Worm (Caenorhabditis elegans): ENCODE results near the gene ZC404.1.

The ZC404.1 gene

ce11 chrV:6823432-6823831, 29.4 kb downstream of the ZC404.1 start:
- peak; percentile 67 for TF ChIP-seq ets-4 (GFP tag; optimal IDR thresholded peaks at IDR 0.05)
- peak; percentile 93 for TF ChIP-seq nhr-80 (tag; optimal IDR thresholded peaks at IDR 0.05)
- peak; percentile 82 for TF ChIP-seq cebp-1 (GFP tag; IDR thresholded peaks at IDR 0.05)
- TF ChIP-seq cebp-1 (tag; optimal IDR thresholded peaks at IDR 0.05) = no peak
- no peak for TF ChIP-seq zfh-2 (GFP tag; conservative IDR thresholded peaks at IDR 0.05)
- no peak for TF ChIP-seq hlh-26 (GFP tag; conservative IDR thresholded peaks at IDR 0.05)
- TF ChIP-seq bed-1 (GFP tag; IDR thresholded peaks at IDR 0.05) = no peak

- TF ChIP-seq repo-1 (tag; optimal IDR thresholded peaks at IDR 0.05) (no peak), mes-4 (tag; optimal IDR thresholded peaks at IDR 0.05) (no peak), ztf-25 (GFP tag; IDR thresholded peaks at IDR 0.05) (no peak), rpc-1 (optimal IDR thresholded peaks at IDR 0.05) (no peak), rpc-1 (tag; optimal IDR thresholded peaks at IDR 0.05) (no peak), T07F8.4 (tag; optimal IDR thresholded peaks at IDR 0.05) (no peak), Y79H2A.3 (GFP tag; conservative IDR thresholded peaks at IDR 0.05) (no peak), D2030.7 (GFP tag; IDR thresholded peaks at IDR 0.05) (no peak), ceh-58 (GFP tag; IDR thresholded peaks at IDR 0.05) (no peak), F39B2.1 (GFP tag; IDR thresholded peaks at IDR 0.05) (no peak), hlh-12 (tag; optimal IDR thresholded peaks at IDR 0.05) (no peak), die-1 (tag; optimal IDR thresholded peaks at IDR 0.05) (no peak)
Observed at ce11 chrV:6828786-6829185, 34.8 kb downstream of the ZC404.1 start, which contains the start of gene dmsr-15. Gene dmsr-15 (minus strand): TSS chrV:6828886.

ce11 chrV:6829404-6829803, 35.4 kb downstream of the ZC404.1 start, which contains the start of gene col-141:
Gene col-141 (plus strand): TSS chrV:6829704.
- TF ChIP-seq attf-6 (GFP tag; IDR thresholded peaks at IDR 0.05) = no peak
- TF ChIP-seq chd-7 (tag; optimal IDR thresholded peaks at IDR 0.05) = no peak
- no peak for TF ChIP-seq fkh-3 (tag; optimal IDR thresholded peaks at IDR 0.05)
- TF ChIP-seq ztf-18 (tag; optimal IDR thresholded peaks at IDR 0.05) = no peak
- TF ChIP-seq somi-1 (GFP tag; optimal IDR thresholded peaks at IDR 0.05) = no peak
- TF ChIP-seq ceh-79 (tag; optimal IDR thresholded peaks at IDR 0.05) = no peak
- no peak for TF ChIP-seq dpff-1 (tag; optimal IDR thresholded peaks at IDR 0.05)
- no peak for TF ChIP-seq bed-1 (GFP tag; IDR thresholded peaks at IDR 0.05)
- TF ChIP-seq rcor-1 (GFP tag; IDR thresholded peaks at IDR 0.05) = no peak
- no peak for TF ChIP-seq F33H1.4 (GFP tag; IDR thresholded peaks at IDR 0.05)
- no peak for TF ChIP-seq lsy-27 (tag; optimal IDR thresholded peaks at IDR 0.05; ENCODE audit: borderline replicate concordance, insufficient read depth)
- TF ChIP-seq B0035.1 (tag; optimal IDR thresholded peaks at IDR 0.05) = no peak
- no peak for TF ChIP-seq snpc-3.4 (tag; optimal IDR thresholded peaks at IDR 0.05)
- TF ChIP-seq zfh-2 (GFP tag; conservative IDR thresholded peaks at IDR 0.05) = no peak
- no peak for TF ChIP-seq unc-130 (GFP tag; optimal IDR thresholded peaks at IDR 0.05)
- TF ChIP-seq B0261.1 (tag; optimal IDR thresholded peaks at IDR 0.05) = no peak
- TF ChIP-seq let-526 (GFP tag; IDR thresholded peaks at IDR 0.05) = no peak
- no peak for TF ChIP-seq attf-3 (GFP tag; conservative IDR thresholded peaks at IDR 0.05)
- TF ChIP-seq D2030.7 (GFP tag; IDR thresholded peaks at IDR 0.05) = no peak
- TF ChIP-seq hmg-1.2 (GFP tag; IDR thresholded peaks at IDR 0.05) = no peak

ce11 chrV:6830075-6830474, 36.1 kb downstream of the ZC404.1 start:
- TF ChIP-seq Y95B8A.8 (GFP tag; IDR thresholded peaks at IDR 0.05) (no peak), egl-18 (GFP tag; IDR thresholded peaks at IDR 0.05) (0 out of 2 replicates have a peak, but pooled peaks have one; percentile 22), F37B4.10 (GFP tag; IDR thresholded peaks at IDR 0.05) (0 out of 2 replicates have a peak, but pooled peaks have one; percentile 47), egrh-3 (GFP tag; IDR thresholded peaks at IDR 0.05) (peak; percentile 94), snpc-4 (GFP tag; optimal IDR thresholded peaks at IDR 0.05) (no peak), snpc-4 (tag; optimal IDR thresholded peaks at IDR 0.05) (no peak), dox-1 (GFP tag; IDR thresholded peaks at IDR 0.05) (no peak), madf-3 (GFP tag; IDR thresholded peaks at IDR 0.05) (no peak)

All from whole organism, young adult.